Worm (Caenorhabditis elegans) whole organism, midembryonic: ENCODE measurements around the gene memb-1.

Experiments
- T22C8.4 ChIP-seq: fragments of 200-800 bp; sonication (Bioruptor generic); IDR thresholded peaks from 2 replicates; pipeline ENCODE4 v1.3.6; 2022; ENCODE audit warnings: missing genetic modification characterization, missing compliant biosample characterization
- cog-1 ChIP-seq: sonication (generic microtip); optimal IDR thresholded peaks from 2 replicates; lab custom pipeline; 2016; ENCODE audit warnings: missing genetic modification characterization, missing compliant biosample characterization
- flt-1 ChIP-seq: fragments of 200-800 bp; sonication (Bioruptor generic); IDR thresholded peaks from 2 replicates; pipeline ENCODE4 v1.3.6; 2022; ENCODE audit warnings: missing genetic modification characterization, missing compliant biosample characterization
- klf-2 ChIP-seq: fragments of 200-800 bp; sonication (Bioruptor generic); conservative IDR thresholded peaks from 2 replicates; pipeline ENCODE4 v1.3.6; 2022; ENCODE audit warnings: missing genetic modification reagents, missing genetic modification characterization, missing compliant biosample characterization
- med-1 ChIP-seq: sonication (generic microtip); optimal IDR thresholded peaks from 2 replicates; lab custom pipeline; 2017; ENCODE audit warnings: missing genetic modification characterization, mild to moderate bottlenecking, missing compliant biosample characterization, antibody characterized with exemption, missing genetic modification reagents; ENCODE audit not compliant: insufficient read depth
- ref-1 ChIP-seq: fragments of 200-800 bp; sonication (Bioruptor generic); conservative IDR thresholded peaks from 2 replicates; pipeline ENCODE4 v1.3.6; 2022; ENCODE audit warnings: missing genetic modification reagents, missing genetic modification characterization, missing compliant biosample characterization
- tab-1 ChIP-seq: fragments of 200-800 bp; sonication (Bioruptor generic); IDR thresholded peaks from 2 replicates; pipeline ENCODE4 v1.3.6; 2022; ENCODE audit warnings: missing genetic modification characterization, missing compliant biosample characterization
- ztf-23 ChIP-seq: fragments of 200-800 bp; sonication (Bioruptor generic); IDR thresholded peaks from 2 replicates; pipeline ENCODE4 v1.3.6; 2022; ENCODE audit warnings: missing genetic modification reagents, missing genetic modification characterization, missing compliant biosample characterization
- ztf-29 ChIP-seq: fragments of 200-800 bp; sonication (Bioruptor generic); IDR thresholded peaks from 2 replicates; pipeline ENCODE4 v1.3.6; 2022; ENCODE audit warnings: missing genetic modification reagents, missing genetic modification characterization, missing compliant biosample characterization

Gene memb-1

ce11 chrX:9397401-9397800, 44.0 kb downstream of the memb-1 start, which contains the start of gene fln-2:
Gene fln-2, plus strand, starts transcription at chrX:9397701.
- no peak for TF ChIP-seq tab-1 (GFP tag; lab: Robert Waterston, UW)
- TF ChIP-seq ztf-29 (GFP tag; lab: Robert Waterston, UW) = no peak

ce11 chrX:9393750-9394149, 47.6 kb downstream of the memb-1 start, which contains the start of gene C23F12.9:
Gene C23F12.9, plus strand, starts transcription at chrX:9394050.
- TF ChIP-seq ztf-29 (GFP tag; lab: Robert Waterston, UW) (no peak), T22C8.4 (GFP tag; lab: Robert Waterston, UW) (no peak), med-1 (GFP tag; lab: Kevin White, UChicago) (no peak), ztf-23 (no peak), ref-1 (GFP tag; lab: Robert Waterston, UW) (no peak)

DNA sequence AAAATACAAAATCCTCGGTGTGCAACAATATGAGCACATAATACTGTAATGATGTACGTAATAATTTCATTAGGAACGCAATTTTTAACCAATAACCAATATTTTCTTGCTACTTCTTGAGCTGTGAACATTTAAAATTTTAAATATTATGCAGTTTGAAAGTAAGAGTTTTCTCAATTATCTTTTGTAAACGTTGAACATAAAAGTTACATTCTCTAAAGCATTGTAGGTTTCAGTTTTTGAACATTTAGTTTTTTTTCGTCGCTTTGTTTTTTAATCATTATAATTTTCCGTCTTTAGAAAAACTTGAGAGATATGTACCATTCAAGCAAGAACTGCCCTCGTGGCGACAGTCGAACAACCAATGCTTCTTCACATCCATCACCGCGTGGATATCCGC, 50.0 kb downstream of the memb-1 start, which contains the start of gene C23F12.3:
TSS of gene C23F12.3 (plus strand) at position 301 of the 400 bp plus-strand sequence.
- TF ChIP-seq klf-2 (GFP tag; lab: Robert Waterston, UW) (no peak), T22C8.4 (GFP tag; lab: Robert Waterston, UW) (no peak), tab-1 (GFP tag; lab: Robert Waterston, UW) (no peak), ref-1 (GFP tag; lab: Robert Waterston, UW) (no peak), flt-1 (no peak), ztf-23 (no peak), med-1 (GFP tag; lab: Kevin White, UChicago) (no peak), cog-1 (tag; lab: Kevin White, UChicago) (no peak), ztf-29 (GFP tag; lab: Robert Waterston, UW) (no peak)
